Fruit fly (Drosophila melanogaster): Measurements from ENCODE around the gene CG32181.

Gene CG32181

dm6 chr3L:17797494-17797893 is 38.0 kb downstream of the CG32181 start, which contains the start of gene CG42816:
CG42816 (minus strand) TSS chr3L:17797594.
- TF ChIP-seq CG8944 (GFP tag; optimal IDR thresholded peaks at IDR 0.05) (no peak), rib (GFP tag; IDR thresholded peaks at IDR 0.05) (no peak), Neu2 (GFP tag; optimal IDR thresholded peaks at IDR 0.05; ENCODE audit: borderline replicate concordance) (no peak), CG18262 (tag; optimal IDR thresholded peaks at IDR 0.05) (no peak), CG16779 (GFP tag; IDR thresholded peaks at IDR 0.05) (no peak), crc (GFP tag; optimal IDR thresholded peaks at IDR 0.05) (no peak), CG8924 (tag; optimal IDR thresholded peaks at IDR 0.05) (no peak), CG1602 (GFP tag; optimal IDR thresholded peaks at IDR 0.05) (no peak), Atf6 (GFP tag; IDR thresholded peaks at IDR 0.05) (no peak), Aef1 (GFP tag; IDR thresholded peaks at IDR 0.05) (no peak), CG14050 (GFP tag; IDR thresholded peaks at IDR 0.05) (no peak), ap (GFP tag; IDR thresholded peaks at IDR 0.05) (no peak)

dm6 chr3L:17802107-17802506 is 42.6 kb downstream of the CG32181 start, which contains the start of gene NUCB1:
NUCB1 (minus strand) TSS chr3L:17802279.
- TF ChIP-seq Hey (tag; optimal IDR thresholded peaks at IDR 0.05) (no peak), esg (GFP tag; conservative IDR thresholded peaks at IDR 0.05) (no peak), Dek (tag; optimal IDR thresholded peaks at IDR 0.05) (no peak), CG3838 (GFP tag; optimal IDR thresholded peaks at IDR 0.05) (no peak), Hand (GFP tag; optimal IDR thresholded peaks at IDR 0.05) (no peak), gro (GFP tag; optimal IDR thresholded peaks at IDR 0.05) (peak; percentile 71), sd (tag; optimal IDR thresholded peaks at IDR 0.05) (no peak), usp (GFP tag; optimal IDR thresholded peaks at IDR 0.05) (no peak), Ptx1 (GFP tag; IDR thresholded peaks at IDR 0.05) (peak; percentile 38), lov (optimal IDR thresholded peaks at IDR 0.05) (no peak), lov (GFP tag; IDR thresholded peaks at IDR 0.05) (0 out of 3 replicates have a peak, but pooled peaks have one; percentile 49), C15 (GFP tag; IDR thresholded peaks at IDR 0.05) (no peak), CG3995 (GFP tag; optimal IDR thresholded peaks at IDR 0.05) (peak; percentile 27), CG8765 (GFP tag; IDR thresholded peaks at IDR 0.05) (no peak; the same call in 1 of the 2 replicates), pho (GFP tag; optimal IDR thresholded peaks at IDR 0.05) (peak; percentile 63), Bdp1 (GFP tag; optimal IDR thresholded peaks at IDR 0.05) (peak; percentile 14), CG18599 (GFP tag; optimal IDR thresholded peaks at IDR 0.05) (no peak), Gsc (GFP tag; IDR thresholded peaks at IDR 0.05) (no peak), CoRest (tag; optimal IDR thresholded peaks at IDR 0.05) (peak; percentile 47), ttk (GFP tag; IDR thresholded peaks at IDR 0.05) (no peak), ab (GFP tag; optimal IDR thresholded peaks at IDR 0.05) (no peak), inv (GFP tag; IDR thresholded peaks at IDR 0.05; ENCODE audit: partially characterized antibody) (no peak), run (tag; optimal IDR thresholded peaks at IDR 0.05) (no peak), sim (GFP tag; IDR thresholded peaks at IDR 0.05) (no peak), CG10321 (GFP tag; IDR thresholded peaks at IDR 0.05) (no peak), NC2β (GFP tag; optimal IDR thresholded peaks at IDR 0.05) (peak; percentile 40), CG4854 (GFP tag; optimal IDR thresholded peaks at IDR 0.05) (no peak), CG6175 (GFP tag; IDR thresholded peaks at IDR 0.05) (no peak; the same call in 2 of the 3 replicates), Ets65A (GFP tag) (peak; percentile 92), wek (GFP tag; optimal IDR thresholded peaks at IDR 0.05) (no peak), Nf-YA (GFP tag; IDR thresholded peaks at IDR 0.05) (no peak), br (optimal IDR thresholded peaks at IDR 0.05) (no peak), ac (GFP tag; optimal IDR thresholded peaks at IDR 0.05) (no peak), CG2129 (GFP tag; IDR thresholded peaks at IDR 0.05; ENCODE audit: partially characterized antibody) (no peak), CG17802 (tag; optimal IDR thresholded peaks at IDR 0.05) (no peak), CG7786 (GFP tag; optimal IDR thresholded peaks at IDR 0.05) (peak; percentile 7), CG13624 (GFP tag; optimal IDR thresholded peaks at IDR 0.05) (peak; percentile 44), CG11093 (GFP tag; IDR thresholded peaks at IDR 0.05) (no peak), Fer1 (GFP tag; optimal IDR thresholded peaks at IDR 0.05) (no peak), tin (GFP tag; optimal IDR thresholded peaks at IDR 0.05) (peak; percentile 3), CG4424 (GFP tag; optimal IDR thresholded peaks at IDR 0.05) (peak; percentile 33)
